Fruit fly (Drosophila melanogaster) Kc167 (cell line): ENCODE results near the gene Tsp3A.

Experiments
- h ChIP-seq: fragments of >200 bp; optimal IDR thresholded peaks from 3 replicates; lab custom pipeline; 2018; ENCODE audit warnings: missing external identifiers
- insv ChIP-seq: fragments of >200 bp; optimal IDR thresholded peaks from 3 replicates; lab custom pipeline; 2018; ENCODE audit warnings: missing external identifiers
- ttk ChIP-seq: sonication (Bioruptor generic); optimal IDR thresholded peaks from 2 replicates; lab custom pipeline; 2017; ENCODE audit warnings: missing external identifiers

DNA sequence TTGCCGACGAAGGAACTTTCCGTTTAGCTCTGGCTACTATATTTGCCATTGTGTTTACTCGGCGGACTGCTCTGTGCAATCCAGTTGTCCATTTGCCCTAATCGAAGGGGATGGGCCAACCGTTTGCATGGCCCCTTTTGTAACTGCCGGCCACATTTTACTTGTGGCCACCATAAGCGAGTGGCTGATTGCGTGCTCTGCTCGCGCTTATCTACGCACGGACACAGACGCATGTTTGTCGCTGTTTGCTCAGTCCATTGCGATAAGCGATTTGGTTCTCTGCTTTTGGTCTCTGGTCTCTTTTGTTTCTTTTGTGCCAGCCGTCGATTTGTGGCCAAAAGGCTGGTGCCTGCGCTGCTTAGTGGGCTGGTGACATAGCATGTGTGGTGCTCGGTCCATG, 28.9 kb downstream of the Tsp3A start:
- no peak for TF ChIP-seq ttk
- TF ChIP-seq insv (lab: Kevin White, UChicago) = no peak
- no peak for TF ChIP-seq h (lab: Kevin White, UChicago)
